Fruit fly (Drosophila melanogaster) whole organism: ENCODE data around the gene Sec10.

Source experiments
- CG8478 ChIP-seq: fragments of >200 bp; optimal IDR thresholded peaks from 2 replicates; lab custom pipeline; 2018; ENCODE audit warnings: inconsistent platforms
- EcR ChIP-seq, 2 experiments: fragments of >200 bp; optimal IDR thresholded peaks; 2 replicates each; lab custom pipeline; 2017; ENCODE audit warnings: missing biosample characterization in 2 of 2, missing genetic modification characterization in 2 of 2, missing genetic modification reagents in 2 of 2
- pan ChIP-seq: fragments of >200 bp; optimal IDR thresholded peaks from 2 replicates; lab custom pipeline; 2017
- psq ChIP-seq: fragments of >200 bp; optimal IDR thresholded peaks from 2 replicates; lab custom pipeline; 2017

DNA sequence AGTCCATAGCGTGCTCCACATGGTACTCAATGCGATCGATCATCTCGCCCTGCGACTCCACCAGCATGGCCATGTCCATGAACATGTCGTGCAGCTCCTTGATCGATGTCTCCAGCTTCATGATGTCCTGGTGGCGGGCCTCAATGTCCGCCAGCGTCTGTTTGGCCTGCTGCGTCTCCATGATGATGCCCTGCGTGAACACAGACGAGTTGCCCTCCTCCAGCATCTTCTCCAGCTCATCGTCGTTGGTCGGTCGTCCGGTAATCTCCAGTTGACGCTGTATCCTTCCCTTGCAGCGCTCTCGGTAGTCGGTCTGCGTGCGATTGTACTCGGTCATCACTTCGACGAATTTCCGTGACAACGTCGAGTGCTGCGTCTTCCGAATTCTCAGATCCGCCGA lies 30.9 kb upstream of the Sec10 start:
- TF ChIP-seq psq (lab: Kevin White, UChicago) (no peak), pan (lab: Kevin White, UChicago) (no peak), CG8478 (lab: Kevin White, UChicago) (no peak), EcR (GFP tag; optimal IDR thresholded peaks at IDR 0.05; lab: Kevin White, UChicago) (no peak)
